Fruit fly (Drosophila melanogaster) whole organism, pupa: Measurements from ENCODE around the gene ScpX.

Experiments
- CG14655 ChIP-seq: fragments of 200-800 bp; sonication (Bioruptor generic); optimal IDR thresholded peaks from 3 replicates; lab custom pipeline; 2017; ENCODE audit warnings: mild to moderate bottlenecking, missing biosample characterization, missing genetic modification reagents, missing genetic modification characterization
- CG15710 ChIP-seq: fragments of 200-800 bp; sonication (Bioruptor generic); optimal IDR thresholded peaks from 2 replicates; lab custom pipeline; 2018; ENCODE audit warnings: missing biosample characterization, mild to moderate bottlenecking, missing genetic modification characterization, moderate library complexity
- EcR ChIP-seq: fragments of 200-800 bp; sonication (Bioruptor generic); optimal IDR thresholded peaks from 3 replicates; lab custom pipeline; 2019; ENCODE audit warnings: missing biosample characterization, missing genetic modification characterization, mild to moderate bottlenecking, moderate library complexity, missing genetic modification reagents
- Ets98B ChIP-seq: fragments of 200-800 bp; sonication (Bioruptor generic); IDR thresholded peaks from 2 replicates; pipeline ENCODE4 v1.3.6; 2022; ENCODE audit warnings: missing biosample characterization, missing genetic modification characterization
- Pif1B ChIP-seq: fragments of 200-800 bp; sonication (Bioruptor generic); optimal IDR thresholded peaks from 3 replicates; lab custom pipeline; 2016; ENCODE audit warnings: missing biosample characterization, missing genetic modification characterization
- Snoo ChIP-seq: fragments of 200-800 bp; sonication (Bioruptor generic); optimal IDR thresholded peaks from 3 replicates; lab custom pipeline; 2017; ENCODE audit warnings: missing biosample characterization, mild to moderate bottlenecking, missing genetic modification characterization, inconsistent platforms

dm6 chr2L:18805247-18805636 lies 25.8 kb upstream of the ScpX start, which contains the start of gene CG43814:
- no peak for TF ChIP-seq EcR (GFP tag; lab: Kevin White, UChicago)
- TF ChIP-seq CG15710: no peak
- TF ChIP-seq Pif1B (GFP tag; lab: Kevin White, UChicago): no peak
- no peak for TF ChIP-seq Ets98B (GFP tag; lab: Robert Waterston, UW)
- no peak for TF ChIP-seq Snoo (tag; lab: Kevin White, UChicago)
- no peak for TF ChIP-seq CG14655 (GFP tag; lab: Kevin White, UChicago)
